Worm (Caenorhabditis elegans): ENCODE data around the gene dyf-4.

Gene dyf-4

ce11 chrV:12475360-12475759 is 50.2 kb downstream of the dyf-4 start:
- no peak for TF ChIP-seq hpl-2 (GFP tag; optimal IDR thresholded peaks at IDR 0.05)
- no peak for TF ChIP-seq pax-3 (tag; optimal IDR thresholded peaks at IDR 0.05)
- TF ChIP-seq elt-2 (tag; optimal IDR thresholded peaks at IDR 0.05), result peak; percentile 74
- peak in 1 of 2 experiments; percentile 13 for TF ChIP-seq lin-35 (GFP tag; optimal IDR thresholded peaks at IDR 0.05)
- TF ChIP-seq lir-3 (tag; optimal IDR thresholded peaks at IDR 0.05; ENCODE audit: poor library complexity), result no peak
- no peak for TF ChIP-seq ceh-82 (tag; optimal IDR thresholded peaks at IDR 0.05)
- no peak for TF ChIP-seq fkh-10 (GFP tag; optimal IDR thresholded peaks at IDR 0.05)
